Worm (Caenorhabditis elegans) whole organism, mixed stage, embryonic: ENCODE measurements around the gene lias-1.

Experiments used
- M03D4.4 ChIP-seq: sonication (generic microtip); optimal IDR thresholded peaks from 2 replicates; lab custom pipeline; 2017; ENCODE audit warnings: mild to moderate bottlenecking, missing genetic modification characterization, missing compliant biosample characterization
- bed-3 ChIP-seq: fragments of 200-800 bp; sonication (Bioruptor generic); optimal IDR thresholded peaks from 3 replicates; lab custom pipeline; 2018; ENCODE audit warnings: mild to moderate bottlenecking, missing genetic modification characterization, moderate library complexity, missing compliant biosample characterization
- blmp-1 ChIP-seq: fragments of 150-350 bp; optimal IDR thresholded peaks from 2 replicates; lab custom pipeline; 2014; ENCODE audit warnings: missing biosample characterization, missing genetic modification characterization
- ceh-39 ChIP-seq: fragments of 150-350 bp; optimal IDR thresholded peaks from 2 replicates; lab custom pipeline; 2014; ENCODE audit warnings: missing biosample characterization, missing genetic modification characterization
- ceh-43 ChIP-seq: fragments of 200-800 bp; sonication (Bioruptor generic); optimal IDR thresholded peaks from 2 replicates; lab custom pipeline; 2018; ENCODE audit warnings: mild to moderate bottlenecking, missing genetic modification characterization, moderate library complexity, missing compliant biosample characterization
- ceh-83 ChIP-seq: fragments of 200-800 bp; sonication (Bioruptor generic); optimal IDR thresholded peaks from 2 replicates; lab custom pipeline; 2018; ENCODE audit warnings: mild to moderate bottlenecking, missing genetic modification characterization, missing compliant biosample characterization
- ces-1 ChIP-seq: fragments of 150-350 bp; optimal IDR thresholded peaks from 2 replicates; lab custom pipeline; 2014; ENCODE audit warnings: missing biosample characterization, missing genetic modification reagents, missing genetic modification characterization
- cnd-1 ChIP-seq: fragments of 200-800 bp; sonication (Bioruptor generic); optimal IDR thresholded peaks from 2 replicates; lab custom pipeline; 2018; ENCODE audit warnings: mild to moderate bottlenecking, missing genetic modification characterization, missing compliant biosample characterization
- drap-1 ChIP-seq: fragments of 200-800 bp; sonication (Bioruptor generic); optimal IDR thresholded peaks from 3 replicates; lab custom pipeline; 2018; ENCODE audit warnings: mild to moderate bottlenecking, missing genetic modification characterization, missing compliant biosample characterization
- elt-1 ChIP-seq: sonication (generic microtip); optimal IDR thresholded peaks from 2 replicates; lab custom pipeline; 2017; ENCODE audit warnings: missing genetic modification characterization, mild to moderate bottlenecking, missing compliant biosample characterization, antibody characterized with exemption, moderate library complexity, borderline replicate concordance; ENCODE audit not compliant: insufficient read depth
- elt-3 ChIP-seq: fragments of 150-350 bp; optimal IDR thresholded peaks from 2 replicates; lab custom pipeline; 2014; ENCODE audit warnings: missing biosample characterization, missing genetic modification characterization
- flh-1 ChIP-seq: fragments of 200-800 bp; sonication (Bioruptor generic); optimal IDR thresholded peaks from 2 replicates; lab custom pipeline; 2018; ENCODE audit warnings: mild to moderate bottlenecking, missing genetic modification characterization, moderate library complexity, missing compliant biosample characterization
- ham-2 ChIP-seq: fragments of 200-800 bp; sonication (Bioruptor generic); optimal IDR thresholded peaks from 2 replicates; lab custom pipeline; 2018; ENCODE audit warnings: mild to moderate bottlenecking, missing genetic modification characterization, missing compliant biosample characterization
- hlh-1 ChIP-seq: fragments of 150-350 bp; optimal IDR thresholded peaks from 2 replicates; lab custom pipeline; 2014; ENCODE audit warnings: missing biosample characterization, missing genetic modification reagents, missing genetic modification characterization
- lin-13 ChIP-seq: fragments of 150-350 bp; optimal IDR thresholded peaks from 2 replicates; lab custom pipeline; 2014; ENCODE audit warnings: missing biosample characterization, missing genetic modification characterization
- lin-32 ChIP-seq: fragments of 200-800 bp; sonication (Bioruptor generic); optimal IDR thresholded peaks from 2 replicates; lab custom pipeline; 2018; ENCODE audit warnings: mild to moderate bottlenecking, missing genetic modification characterization, missing compliant biosample characterization
- lsy-2 ChIP-seq: fragments of 150-350 bp; optimal IDR thresholded peaks from 2 replicates; lab custom pipeline; 2014; ENCODE audit warnings: missing biosample characterization, missing genetic modification characterization
- mab-5 ChIP-seq: fragments of 150-350 bp; optimal IDR thresholded peaks from 2 replicates; lab custom pipeline; 2014; ENCODE audit warnings: missing biosample characterization, missing genetic modification characterization
- mep-1 ChIP-seq: fragments of 150-350 bp; optimal IDR thresholded peaks from 2 replicates; lab custom pipeline; 2017; ENCODE audit warnings: missing biosample characterization, missing genetic modification reagents, missing genetic modification characterization, inconsistent platforms
- mls-2 ChIP-seq: sonication (generic microtip); optimal IDR thresholded peaks from 2 replicates; lab custom pipeline; 2016; ENCODE audit warnings: mild to moderate bottlenecking, missing genetic modification characterization, moderate library complexity, missing compliant biosample characterization
- nhr-12 ChIP-seq: fragments of 150-350 bp; optimal IDR thresholded peaks from 2 replicates; lab custom pipeline; 2014; ENCODE audit warnings: missing biosample characterization, missing genetic modification characterization
- nhr-2 ChIP-seq: fragments of 150-350 bp; optimal IDR thresholded peaks from 2 replicates; lab custom pipeline; 2014; ENCODE audit warnings: missing biosample characterization, missing genetic modification characterization
- nhr-237 ChIP-seq: fragments of 150-350 bp; optimal IDR thresholded peaks from 2 replicates; lab custom pipeline; 2014; ENCODE audit warnings: missing biosample characterization, missing genetic modification characterization
- nhr-28 ChIP-seq: fragments of 150-350 bp; optimal IDR thresholded peaks from 2 replicates; lab custom pipeline; 2014; ENCODE audit warnings: missing biosample characterization, missing genetic modification characterization
- nhr-76 ChIP-seq: sonication (generic microtip); optimal IDR thresholded peaks from 2 replicates; lab custom pipeline; 2017; ENCODE audit warnings: missing biosample characterization, missing genetic modification characterization
- pha-4 ChIP-seq: fragments of 150-350 bp; optimal IDR thresholded peaks from 2 replicates; lab custom pipeline; 2018; ENCODE audit warnings: missing biosample characterization, missing genetic modification reagents, missing genetic modification characterization
- sem-2 ChIP-seq: fragments of 200-800 bp; sonication (Bioruptor generic); optimal IDR thresholded peaks from 2 replicates; lab custom pipeline; 2018; ENCODE audit warnings: mild to moderate bottlenecking, missing genetic modification characterization, missing compliant biosample characterization
- snpc-4 ChIP-seq: fragments of 150-350 bp; optimal IDR thresholded peaks from 2 replicates; lab custom pipeline; 2014; ENCODE audit warnings: missing biosample characterization, missing genetic modification characterization
- sptf-1 ChIP-seq: sonication (generic microtip); optimal IDR thresholded peaks from 2 replicates; lab custom pipeline; 2017; ENCODE audit warnings: mild to moderate bottlenecking, missing genetic modification characterization, moderate library complexity, missing compliant biosample characterization
- tbx-8 ChIP-seq: fragments of 200-800 bp; sonication (Bioruptor generic); optimal IDR thresholded peaks from 2 replicates; lab custom pipeline; 2018; ENCODE audit warnings: mild to moderate bottlenecking, missing genetic modification characterization, moderate library complexity, missing compliant biosample characterization
- unc-120 ChIP-seq: sonication (generic microtip); optimal IDR thresholded peaks from 2 replicates; lab custom pipeline; 2017; ENCODE audit warnings: missing genetic modification characterization, missing compliant biosample characterization; ENCODE audit not compliant: poor library complexity, severe bottlenecking
- unc-39 ChIP-seq: fragments of 150-350 bp; optimal IDR thresholded peaks from 2 replicates; lab custom pipeline; 2014; ENCODE audit warnings: missing biosample characterization, missing genetic modification characterization
- unc-62 ChIP-seq: fragments of 150-350 bp; optimal IDR thresholded peaks from 2 replicates; lab custom pipeline; 2014; ENCODE audit warnings: missing biosample characterization, missing genetic modification reagents, missing genetic modification characterization
- zip-8 ChIP-seq: fragments of 150-350 bp; optimal IDR thresholded peaks from 2 replicates; lab custom pipeline; 2014; ENCODE audit warnings: missing biosample characterization, missing genetic modification characterization
- ztf-11 ChIP-seq: fragments of 150-350 bp; optimal IDR thresholded peaks from 2 replicates; lab custom pipeline; 2014; ENCODE audit warnings: missing biosample characterization, missing genetic modification characterization

The lias-1 gene

DNA sequence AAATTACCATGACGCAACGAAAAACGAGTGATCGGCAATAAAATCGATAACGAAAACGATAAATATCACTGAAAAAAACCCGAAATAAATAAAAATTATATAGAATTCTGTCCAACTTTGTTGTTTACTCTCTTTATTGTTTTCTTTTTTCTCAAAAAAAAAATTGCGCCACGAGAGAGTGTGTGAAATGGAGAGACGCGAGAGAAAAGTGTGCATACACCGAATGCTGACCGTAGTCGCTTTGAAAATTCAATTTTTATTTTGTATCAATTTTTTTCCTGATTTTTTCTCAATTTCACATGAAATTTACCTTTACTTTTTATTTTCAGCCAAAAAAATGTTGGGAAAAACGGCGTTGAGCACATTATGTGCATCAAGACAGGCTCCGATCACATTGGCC, 5.0 kb upstream of the lias-1 start, which contains the start of the genes M01F1.4 and mrpl-35 (continued):
- TF ChIP-seq lsy-2 (tag; lab: Kevin White, UChicago) (peak; percentile 94), ceh-43 (GFP tag; lab: Kevin White, UChicago) (no peak), flh-1 (no peak)

- no peak for TF ChIP-seq elt-3 (tag; lab: Kevin White, UChicago)
- no peak for TF ChIP-seq nhr-12 (tag; lab: Kevin White, UChicago)
- no peak for TF ChIP-seq unc-62 (GFP tag; lab: Kevin White, UChicago)
- TF ChIP-seq blmp-1 (tag; lab: Kevin White, UChicago): no peak
- no peak for TF ChIP-seq hlh-1 (tag; lab: Kevin White, UChicago)
- no peak for TF ChIP-seq ceh-83
- TF ChIP-seq cnd-1 (tag; lab: Kevin White, UChicago): no peak
- TF ChIP-seq snpc-4 (tag; lab: Kevin White, UChicago): no peak
- no peak for TF ChIP-seq nhr-28
- no peak for TF ChIP-seq M03D4.4 (tag; lab: Kevin White, UChicago)
- no peak for TF ChIP-seq elt-1 (tag; lab: Kevin White, UChicago)
- TF ChIP-seq tbx-8 (GFP tag; lab: Kevin White, UChicago): no peak
Measured at ce11 chrIII:3504239-3504638, 662 bp downstream of the lias-1 start.

DNA sequence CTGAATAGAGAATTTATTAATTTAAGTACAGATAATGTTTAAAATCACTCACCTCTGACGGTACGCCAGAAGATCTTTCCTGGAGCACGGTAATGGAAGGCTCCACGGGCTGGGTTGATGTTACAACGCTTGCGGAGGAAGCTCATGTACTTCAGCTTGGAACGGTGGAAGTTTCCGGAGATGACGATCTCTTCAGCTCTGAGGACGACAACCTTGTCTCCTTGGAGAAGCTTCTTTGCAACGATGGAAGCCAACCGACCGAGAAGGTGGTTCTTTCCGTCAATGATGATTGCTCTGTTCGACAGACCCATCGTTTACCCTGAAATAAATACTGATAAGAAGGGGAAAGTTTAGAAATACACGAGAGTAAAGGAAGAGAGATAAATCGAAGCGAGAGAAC, 1.6 kb downstream of the lias-1 start, which contains the start of gene rpl-16:
rpl-16 (minus strand) TSS at position 319 of the 400 bp plus-strand sequence.
- TF ChIP-seq ceh-39 (tag; lab: Kevin White, UChicago): no peak
- TF ChIP-seq tbx-8 (GFP tag; lab: Kevin White, UChicago): no peak
- TF ChIP-seq lsy-2 (tag; lab: Kevin White, UChicago): no peak
- no peak for TF ChIP-seq ces-1 (GFP tag; lab: Kevin White, UChicago)
- no peak for TF ChIP-seq snpc-4 (tag; lab: Kevin White, UChicago)

DNA sequence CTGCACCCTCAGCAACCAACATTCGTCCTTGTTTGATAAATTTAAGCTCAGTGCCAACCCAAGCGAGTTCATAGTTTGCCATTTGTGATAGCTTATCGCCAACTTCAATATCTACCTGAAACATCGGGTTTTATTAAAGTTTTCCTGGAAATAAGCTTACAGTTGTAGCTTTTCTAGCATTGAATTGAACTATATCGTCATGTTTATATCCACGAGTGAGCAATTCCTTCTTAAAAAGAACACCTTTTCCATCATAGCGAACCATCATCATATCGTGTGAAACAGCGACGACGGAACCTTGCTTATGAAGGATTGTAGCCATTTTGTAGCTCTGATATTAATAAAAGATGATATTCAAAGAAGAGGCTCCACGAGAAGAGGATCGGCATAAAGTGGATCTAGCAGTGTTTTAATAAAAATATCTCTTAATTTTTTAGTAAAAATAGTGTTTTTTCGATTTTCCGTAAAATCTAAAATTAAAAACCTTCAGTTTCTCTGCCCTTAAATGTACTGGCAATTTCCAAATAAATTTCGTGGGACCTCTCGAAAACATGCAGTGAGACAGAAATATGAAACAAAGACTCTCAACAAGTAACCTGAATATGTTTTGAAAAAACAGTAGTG, 2.6 kb downstream of the lias-1 start, which contains the start of gene M01F1.8:
M01F1.8 (minus strand) TSS at position 335 of the 624 bp plus-strand sequence.
- TF ChIP-seq elt-1 (tag; lab: Kevin White, UChicago): no peak
- no peak for TF ChIP-seq sptf-1 (tag; lab: Kevin White, UChicago)
- TF ChIP-seq bed-3 (GFP tag; lab: Kevin White, UChicago): no peak
- TF ChIP-seq hlh-1 (tag; lab: Kevin White, UChicago): no peak
- no peak for TF ChIP-seq ceh-39 (tag; lab: Kevin White, UChicago)
- TF ChIP-seq sem-2 (GFP tag; lab: Kevin White, UChicago): no peak
- TF ChIP-seq mab-5 (tag; lab: Kevin White, UChicago): no peak
- TF ChIP-seq elt-3 (tag; lab: Kevin White, UChicago): no peak
- no peak for TF ChIP-seq cnd-1 (tag; lab: Kevin White, UChicago)
- TF ChIP-seq drap-1 (GFP tag; lab: Kevin White, UChicago): no peak
- TF ChIP-seq tbx-8 (GFP tag; lab: Kevin White, UChicago): no peak
- no peak for TF ChIP-seq ztf-11 (tag; lab: Kevin White, UChicago)
- TF ChIP-seq pha-4 (tag; lab: Kevin White, UChicago): no peak
- TF ChIP-seq nhr-76 (tag; lab: Kevin White, UChicago): no peak
- TF ChIP-seq nhr-237: no peak
- no peak for TF ChIP-seq snpc-4 (tag; lab: Kevin White, UChicago)
- TF ChIP-seq lin-13 (tag; lab: Kevin White, UChicago): no peak

DNA sequence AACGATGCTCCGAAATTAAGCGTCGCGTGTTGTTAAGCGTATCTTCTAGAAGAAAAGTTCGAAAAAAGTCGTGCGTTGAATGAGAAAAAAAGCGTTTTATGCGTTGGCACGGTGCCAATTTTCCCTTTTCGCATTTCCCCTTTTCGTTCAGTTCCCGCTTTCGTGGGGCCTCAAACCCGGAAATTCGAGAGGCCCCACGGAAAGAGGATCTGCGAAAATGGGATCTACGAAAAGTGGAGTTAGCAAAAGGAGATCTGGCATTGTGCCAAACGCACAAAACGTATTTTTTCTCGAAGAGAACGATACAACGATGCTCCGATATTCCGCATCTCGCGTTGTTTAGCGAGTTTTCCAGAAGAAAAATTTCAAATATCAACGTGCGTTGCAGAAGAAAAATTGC, 5.1 kb downstream of the lias-1 start:
- TF ChIP-seq ces-1 (GFP tag; lab: Kevin White, UChicago) (peak; percentile 46), flh-1 (peak; percentile 69), nhr-76 (tag; lab: Kevin White, UChicago) (no peak), ceh-39 (tag; lab: Kevin White, UChicago) (no peak), zip-8 (tag; lab: Kevin White, UChicago) (no peak), ceh-43 (GFP tag; lab: Kevin White, UChicago) (peak; percentile 81), ham-2 (GFP tag; lab: Kevin White, UChicago) (peak; percentile 85), hlh-1 (tag; lab: Kevin White, UChicago) (no peak), M03D4.4 (tag; lab: Kevin White, UChicago) (peak; percentile 92), bed-3 (GFP tag; lab: Kevin White, UChicago) (peak; percentile 94), blmp-1 (tag; lab: Kevin White, UChicago) (no peak), lsy-2 (tag; lab: Kevin White, UChicago) (no peak), mep-1 (tag; lab: Kevin White, UChicago) (peak; percentile 62), tbx-8 (GFP tag; lab: Kevin White, UChicago) (peak; percentile 100), elt-1 (tag; lab: Kevin White, UChicago) (no peak), snpc-4 (tag; lab: Kevin White, UChicago) (no peak), ceh-83 (peak; percentile 96), mab-5 (tag; lab: Kevin White, UChicago) (no peak), lin-13 (tag; lab: Kevin White, UChicago) (peak; percentile 29), nhr-12 (tag; lab: Kevin White, UChicago) (no peak), unc-39 (tag; lab: Kevin White, UChicago) (no peak), lin-32 (GFP tag; lab: Kevin White, UChicago) (peak; percentile 97), nhr-28 (no peak), cnd-1 (tag; lab: Kevin White, UChicago) (peak; percentile 98), sem-2 (GFP tag; lab: Kevin White, UChicago) (peak; percentile 91), elt-3 (tag; lab: Kevin White, UChicago) (no peak), ztf-11 (tag; lab: Kevin White, UChicago) (no peak), nhr-237 (no peak), unc-120 (tag; lab: Kevin White, UChicago) (peak; percentile 71), nhr-2 (no peak), drap-1 (GFP tag; lab: Kevin White, UChicago) (peak; percentile 95), pha-4 (tag; lab: Kevin White, UChicago) (no peak), sptf-1 (tag; lab: Kevin White, UChicago) (peak; percentile 97), mls-2 (tag; lab: Kevin White, UChicago) (peak; percentile 98)
